Fruit fly (Drosophila melanogaster): ENCODE data around the gene Yip1d1.

DNA sequence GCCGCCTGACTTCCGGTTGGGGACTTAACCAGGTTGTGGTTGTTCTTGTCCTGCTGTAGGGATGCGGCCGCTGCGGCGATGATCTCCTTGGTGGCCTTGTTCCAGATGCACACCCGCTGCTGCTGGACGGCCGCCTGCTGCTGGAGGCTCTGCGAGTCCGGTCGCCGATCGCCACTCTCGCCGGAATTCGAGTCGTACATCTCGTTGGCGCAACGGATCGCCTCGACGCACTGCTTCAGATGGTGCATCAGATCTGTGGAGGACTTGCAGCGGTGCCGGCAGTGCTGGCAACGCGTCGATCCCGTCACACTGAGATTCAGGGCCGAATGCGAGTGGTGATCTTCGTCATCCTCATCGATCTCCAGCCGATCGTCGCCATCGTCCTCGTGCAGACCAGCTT lies 28.5 kb upstream of the Yip1d1 start:
- TF ChIP-seq CG8478 (optimal IDR thresholded peaks at IDR 0.05) (no peak), CTCF (optimal IDR thresholded peaks at IDR 0.05) (no peak)
